Fruit fly (Drosophila melanogaster): ENCODE results near the gene CG18787.

dm6 chr2L:11970343-11970742, 28.8 kb downstream of the CG18787 start:
- TF ChIP-seq cnc (optimal IDR thresholded peaks at IDR 0.05) (no peak), Hr96 (GFP tag; optimal IDR thresholded peaks at IDR 0.05) (no peak)
